Fruit fly (Drosophila melanogaster): ENCODE results near the gene CG9776.

- no peak for TF ChIP-seq jim (GFP tag; optimal IDR thresholded peaks at IDR 0.05)
- TF ChIP-seq lola (GFP tag; optimal IDR thresholded peaks at IDR 0.05), result no peak
- TF ChIP-seq usp (GFP tag; optimal IDR thresholded peaks at IDR 0.05), result no peak
- no peak for TF ChIP-seq h (GFP tag; optimal IDR thresholded peaks at IDR 0.05)
- no peak for TF ChIP-seq Mio (GFP tag; optimal IDR thresholded peaks at IDR 0.05)
- no peak for TF ChIP-seq CrebA (GFP tag; optimal IDR thresholded peaks at IDR 0.05; ENCODE audit: borderline replicate concordance)
- no peak for TF ChIP-seq OdsH (GFP tag; optimal IDR thresholded peaks at IDR 0.05)
- TF ChIP-seq psq (GFP tag; optimal IDR thresholded peaks at IDR 0.05), result no peak
- TF ChIP-seq Myc (optimal IDR thresholded peaks at IDR 0.05), result no peak
- no peak for TF ChIP-seq fru (GFP tag; optimal IDR thresholded peaks at IDR 0.05)
- TF ChIP-seq Rel (GFP tag; optimal IDR thresholded peaks at IDR 0.05), result no peak
- no peak for TF ChIP-seq Rel (tag; optimal IDR thresholded peaks at IDR 0.05)
- TF ChIP-seq Dif (GFP tag; optimal IDR thresholded peaks at IDR 0.05; ENCODE audit: partially characterized antibody), result no peak
- no peak for TF ChIP-seq Jra (GFP tag; optimal IDR thresholded peaks at IDR 0.05)
Observed at dm6 chr3R:4291289-4291688, 42.6 kb downstream of the CG9776 start.
